Fruit fly (Drosophila melanogaster) whole organism, embryonic: Measurements from ENCODE around the gene CG12010.

Experiments used
- Awh ChIP-seq: fragments of 200-800 bp; sonication (Bioruptor generic); IDR thresholded peaks from 2 replicates; pipeline ENCODE4, ENCODE4 v1.3.6; 2022; ENCODE audit warnings: missing biosample characterization, missing genetic modification characterization
- Bteb2 ChIP-seq: fragments of 200-800 bp; sonication (Bioruptor generic); optimal IDR thresholded peaks from 2 replicates; lab custom pipeline; 2016; ENCODE audit warnings: missing biosample characterization, missing genetic modification characterization
- CG10366 ChIP-seq: fragments of 200-800 bp; sonication (Bioruptor generic); IDR thresholded peaks from 2 replicates; pipeline ENCODE4 v1.3.6; 2022; ENCODE audit warnings: missing biosample characterization, missing genetic modification characterization
- CG11560 ChIP-seq: fragments of 200-800 bp; sonication (Bioruptor generic); IDR thresholded peaks from 3 replicates; pipeline ENCODE4 v1.3.6; 2022; ENCODE audit warnings: missing biosample characterization, missing genetic modification characterization
- CG12769 ChIP-seq: fragments of 200-800 bp; sonication (Bioruptor generic); optimal IDR thresholded peaks from 2 replicates; lab custom pipeline; 2019; ENCODE audit warnings: missing biosample characterization, mild to moderate bottlenecking, missing genetic modification characterization, moderate library complexity
- CG13775 ChIP-seq: fragments of 200-800 bp; sonication (Bioruptor generic); optimal IDR thresholded peaks from 3 replicates; lab custom pipeline; 2017; ENCODE audit warnings: missing biosample characterization, mild to moderate bottlenecking, missing genetic modification characterization
- CG15601 ChIP-seq: fragments of 200-800 bp; sonication (Bioruptor generic); optimal IDR thresholded peaks from 3 replicates; lab custom pipeline; 2019; ENCODE audit warnings: missing biosample characterization, mild to moderate bottlenecking, missing genetic modification characterization, moderate library complexity
- CG16815 ChIP-seq: fragments of 200-800 bp; sonication (Bioruptor generic); optimal IDR thresholded peaks from 3 replicates; lab custom pipeline; 2017; ENCODE audit warnings: missing biosample characterization, mild to moderate bottlenecking, missing genetic modification characterization
- CG2678 ChIP-seq: fragments of 200-800 bp; sonication (Bioruptor generic); optimal IDR thresholded peaks from 3 replicates; lab custom pipeline; 2019; ENCODE audit warnings: missing biosample characterization, mild to moderate bottlenecking, missing genetic modification characterization, moderate library complexity
- CG30403 ChIP-seq: fragments of 200-800 bp; sonication (Bioruptor generic); optimal IDR thresholded peaks from 3 replicates; lab custom pipeline; 2016; ENCODE audit warnings: missing biosample characterization, missing genetic modification characterization
- CG3065 ChIP-seq: fragments of 200-800 bp; sonication (Bioruptor generic); optimal IDR thresholded peaks from 2 replicates; lab custom pipeline; 2016; ENCODE audit warnings: missing biosample characterization, missing genetic modification characterization
- CG3163 ChIP-seq: fragments of 200-800 bp; sonication (Bioruptor generic); optimal IDR thresholded peaks from 3 replicates; lab custom pipeline; 2016; ENCODE audit warnings: missing biosample characterization, missing genetic modification characterization
- CG32532 ChIP-seq: fragments of 200-800 bp; sonication (Bioruptor generic); IDR thresholded peaks from 2 replicates; pipeline ENCODE4 v1.3.6; 2022; ENCODE audit warnings: missing biosample characterization, missing genetic modification characterization
- CG3407 ChIP-seq: fragments of 200-800 bp; sonication (Bioruptor generic); optimal IDR thresholded peaks from 2 replicates; lab custom pipeline; 2018; ENCODE audit warnings: missing biosample characterization, mild to moderate bottlenecking, missing genetic modification characterization
- CG8924 ChIP-seq: fragments of 200-800 bp; optimal IDR thresholded peaks from 3 replicates; lab custom pipeline; 2019; ENCODE audit warnings: missing biosample characterization, mild to moderate bottlenecking, missing genetic modification characterization, moderate library complexity
- CG9817 ChIP-seq: fragments of 200-800 bp; sonication (Bioruptor generic); optimal IDR thresholded peaks from 2 replicates; lab custom pipeline; 2018; ENCODE audit warnings: missing biosample characterization, mild to moderate bottlenecking, missing genetic modification characterization, moderate library complexity
- Camta ChIP-seq: fragments of 200-800 bp; sonication (Bioruptor generic); optimal IDR thresholded peaks from 2 replicates; lab custom pipeline; 2016; ENCODE audit warnings: missing biosample characterization, missing genetic modification characterization
- D19B ChIP-seq: fragments of 200-800 bp; sonication (Bioruptor generic); optimal IDR thresholded peaks from 2 replicates; lab custom pipeline; 2017; ENCODE audit warnings: missing biosample characterization, mild to moderate bottlenecking, missing genetic modification characterization
- Drgx ChIP-seq: fragments of 200-800 bp; sonication (Bioruptor generic); IDR thresholded peaks from 2 replicates; pipeline ENCODE4 v1.3.6; 2022; ENCODE audit warnings: missing biosample characterization, missing genetic modification characterization
- Hmx ChIP-seq: fragments of 200-800 bp; sonication (Bioruptor generic); optimal IDR thresholded peaks from 2 replicates; lab custom pipeline; 2016; ENCODE audit warnings: missing biosample characterization, missing genetic modification characterization
- Mad ChIP-seq: fragments of 200-800 bp; sonication (Bioruptor generic); optimal IDR thresholded peaks from 2 replicates; lab custom pipeline; 2016; ENCODE audit warnings: missing biosample characterization, missing genetic modification characterization
- Med ChIP-seq: fragments of 200-800 bp; sonication (Bioruptor generic); peaks from one replicate; lab custom pipeline; 2016; ENCODE audit warnings: missing biosample characterization, missing genetic modification characterization, mild to moderate bottlenecking, inconsistent platforms, moderate library complexity
- NK7.1 ChIP-seq: fragments of 200-800 bp; sonication (Bioruptor generic); optimal IDR thresholded peaks from 3 replicates; lab custom pipeline; 2016; ENCODE audit warnings: missing biosample characterization, missing genetic modification characterization
- Nf-YB ChIP-seq: fragments of 200-800 bp; sonication (Bioruptor generic); optimal IDR thresholded peaks from 3 replicates; lab custom pipeline; 2019; ENCODE audit warnings: missing biosample characterization, mild to moderate bottlenecking, missing genetic modification characterization, moderate library complexity
- Oaz ChIP-seq: fragments of 200-800 bp; sonication (Bioruptor generic); IDR thresholded peaks from 2 replicates; pipeline ENCODE4 v1.3.6; 2022; ENCODE audit warnings: missing biosample characterization, missing genetic modification characterization
- Side ChIP-seq: fragments of 200-800 bp; sonication (Bioruptor generic); optimal IDR thresholded peaks from 2 replicates; lab custom pipeline; 2016; ENCODE audit warnings: missing biosample characterization, missing genetic modification characterization
- Sox100B ChIP-seq: fragments of 200-800 bp; sonication (Bioruptor generic); optimal IDR thresholded peaks from 3 replicates; lab custom pipeline; 2018; ENCODE audit warnings: missing biosample characterization, mild to moderate bottlenecking, missing genetic modification characterization
- YL-1 ChIP-seq: fragments of 200-800 bp; sonication (Bioruptor generic); optimal IDR thresholded peaks from 3 replicates; lab custom pipeline; 2017; ENCODE audit warnings: missing biosample characterization, mild to moderate bottlenecking, missing genetic modification characterization
- bbx ChIP-seq: fragments of 200-800 bp; sonication (Bioruptor generic); IDR thresholded peaks from 2 replicates; pipeline ENCODE4 v1.3.6; 2022; ENCODE audit warnings: missing biosample characterization, missing genetic modification characterization; ENCODE audit not compliant: partially characterized antibody
- bowl ChIP-seq: fragments of 200-800 bp; sonication (Bioruptor generic); IDR thresholded peaks from 2 replicates; pipeline ENCODE4 v1.3.6; 2022; ENCODE audit warnings: missing biosample characterization, missing genetic modification characterization
- cad ChIP-seq: fragments of >200 bp; optimal IDR thresholded peaks from 2 replicates; lab custom pipeline; 2017; ENCODE audit warnings: missing biosample characterization, missing genetic modification characterization
- cas ChIP-seq: fragments of 200-800 bp; sonication (Bioruptor generic); IDR thresholded peaks from 2 replicates; pipeline ENCODE4 v1.3.6; 2022; ENCODE audit warnings: missing biosample characterization, missing genetic modification characterization
- cg ChIP-seq: fragments of 200-800 bp; sonication (Bioruptor generic); optimal IDR thresholded peaks from 3 replicates; lab custom pipeline; 2019; ENCODE audit warnings: missing biosample characterization, mild to moderate bottlenecking, missing genetic modification characterization, moderate library complexity
- en ChIP-seq: fragments of 200-800 bp; sonication (Bioruptor generic); optimal IDR thresholded peaks from 2 replicates; lab custom pipeline; 2016; ENCODE audit warnings: missing biosample characterization, missing genetic modification characterization
- eyg ChIP-seq: fragments of 200-800 bp; sonication (Bioruptor generic); optimal IDR thresholded peaks from 3 replicates; lab custom pipeline; 2016; ENCODE audit warnings: missing biosample characterization, missing genetic modification characterization
- fd96Cb ChIP-seq: fragments of 200-800 bp; sonication (Bioruptor generic); optimal IDR thresholded peaks from 2 replicates; lab custom pipeline; 2018; ENCODE audit warnings: missing biosample characterization, mild to moderate bottlenecking, missing genetic modification characterization, moderate library complexity
- ftz-f1 ChIP-seq: fragments of 200-800 bp; sonication (Bioruptor generic); optimal IDR thresholded peaks from 2 replicates; lab custom pipeline; 2016; ENCODE audit warnings: missing biosample characterization, missing genetic modification characterization
- gsb-n ChIP-seq: fragments of 200-800 bp; sonication (Bioruptor generic); optimal IDR thresholded peaks from 3 replicates; lab custom pipeline; 2018; ENCODE audit warnings: missing biosample characterization, mild to moderate bottlenecking, missing genetic modification characterization
- ham ChIP-seq: fragments of 200-800 bp; sonication (Bioruptor generic); IDR thresholded peaks from 2 replicates; pipeline ENCODE4 v1.3.6; 2022; ENCODE audit warnings: missing biosample characterization, missing genetic modification characterization
- hb ChIP-seq: fragments of 200-800 bp; sonication (Bioruptor generic); IDR thresholded peaks from 3 replicates; pipeline ENCODE4 v1.3.6; 2022; ENCODE audit warnings: missing biosample characterization, missing genetic modification characterization; ENCODE audit not compliant: partially characterized antibody
- inv ChIP-seq: fragments of 200-800 bp; sonication (Bioruptor generic); IDR thresholded peaks from 2 replicates; pipeline ENCODE4 v1.3.6; 2022; ENCODE audit warnings: missing biosample characterization, missing genetic modification characterization; ENCODE audit not compliant: partially characterized antibody
- lbe ChIP-seq: fragments of 200-800 bp; sonication (Bioruptor generic); optimal IDR thresholded peaks from 2 replicates; lab custom pipeline; 2016; ENCODE audit warnings: missing biosample characterization, mild to moderate bottlenecking, missing genetic modification characterization
- pita ChIP-seq: fragments of 200-800 bp; sonication (Bioruptor generic); optimal IDR thresholded peaks from 2 replicates; lab custom pipeline; 2017; ENCODE audit warnings: missing biosample characterization, mild to moderate bottlenecking, missing genetic modification characterization
- sens ChIP-seq: fragments of 200-800 bp; sonication (Bioruptor generic); peaks from one replicate; lab custom pipeline; 2016; ENCODE audit warnings: missing biosample characterization, missing genetic modification characterization
- seq ChIP-seq: fragments of 200-800 bp; sonication (Bioruptor generic); IDR thresholded peaks from 2 replicates; pipeline ENCODE4 v1.3.6; 2022; ENCODE audit warnings: missing biosample characterization, missing genetic modification characterization
- sna ChIP-seq: fragments of 200-800 bp; sonication (Bioruptor generic); IDR thresholded peaks from 2 replicates; pipeline ENCODE4 v1.3.6; 2022; ENCODE audit warnings: missing biosample characterization, missing genetic modification characterization; ENCODE audit not compliant: partially characterized antibody
- so ChIP-seq: fragments of 200-800 bp; sonication (Bioruptor generic); IDR thresholded peaks from 3 replicates; pipeline ENCODE4 v1.3.6; 2022; ENCODE audit warnings: missing biosample characterization, missing genetic modification characterization
- sug ChIP-seq: fragments of 200-800 bp; optimal IDR thresholded peaks from 2 replicates; lab custom pipeline; 2019; ENCODE audit warnings: missing biosample characterization, mild to moderate bottlenecking, missing genetic modification characterization, moderate library complexity
- tin ChIP-seq: fragments of 200-800 bp; sonication (Bioruptor generic); optimal IDR thresholded peaks from 3 replicates; lab custom pipeline; 2016; ENCODE audit warnings: missing biosample characterization, missing genetic modification characterization
- twi ChIP-seq: fragments of 200-800 bp; optimal IDR thresholded peaks from 2 replicates; lab custom pipeline; 2019; ENCODE audit warnings: missing biosample characterization, mild to moderate bottlenecking, missing genetic modification characterization, moderate library complexity
- zf30C ChIP-seq: fragments of 200-800 bp; sonication (Bioruptor generic); optimal IDR thresholded peaks from 3 replicates; lab custom pipeline; 2018; ENCODE audit warnings: missing biosample characterization, mild to moderate bottlenecking, missing genetic modification characterization
- zfh1 ChIP-seq: fragments of 200-800 bp; sonication (Bioruptor generic); IDR thresholded peaks from 3 replicates; pipeline ENCODE4 v1.3.6; 2022; ENCODE audit warnings: missing biosample characterization, missing genetic modification characterization

The CG12010 gene

dm6 chr3L:3382489-3382879 lies 8.4 kb downstream of the CG12010 start (continued):
- peak; percentile 81 for TF ChIP-seq gsb-n (tag; lab: Kevin White, UChicago)
- peak; percentile 59; the same call in 1 of the 2 replicates for TF ChIP-seq cas
- peak; percentile 70; the same call in 1 of the 2 replicates for TF ChIP-seq Awh (GFP tag; lab: Robert Waterston, UW)
- TF ChIP-seq cad (GFP tag; lab: Kevin White, UChicago) = no peak
- TF ChIP-seq sug (tag; lab: Kevin White, UChicago) = peak; percentile 90
- TF ChIP-seq zf30C (GFP tag; lab: Kevin White, UChicago) = peak; percentile 79
- TF ChIP-seq hb (GFP tag; lab: Robert Waterston, UW) = no peak
- peak; percentile 39; the same call in 1 of the 3 replicates for TF ChIP-seq CG11560 (tag; lab: Robert Waterston, UW)
- TF ChIP-seq sens (GFP tag; lab: Kevin White, UChicago) = peak; percentile 97
- TF ChIP-seq D19B = peak; percentile 50
- TF ChIP-seq Camta = peak; percentile 81
- no peak for TF ChIP-seq pita (GFP tag; lab: Kevin White, UChicago)
- TF ChIP-seq bowl (GFP tag; lab: Robert Waterston, UW) = 0 out of 2 replicates have a peak, but pooled peaks have one; percentile 46
- TF ChIP-seq ftz-f1 (GFP tag; lab: Kevin White, UChicago) = no peak
- no peak for TF ChIP-seq lbe
- TF ChIP-seq so (GFP tag; lab: Robert Waterston, UW) = peak; percentile 86
- peak; percentile 70 for TF ChIP-seq CG3407
- peak; percentile 79 for TF ChIP-seq CG15601 (tag; lab: Kevin White, UChicago)
- TF ChIP-seq ham (GFP tag; lab: Robert Waterston, UW) = no peak
- TF ChIP-seq CG10366 (GFP tag; lab: Robert Waterston, UW) = peak; percentile 83
- TF ChIP-seq CG13775 (GFP tag; lab: Kevin White, UChicago) = peak; percentile 77
- peak; percentile 78 for TF ChIP-seq Bteb2 (GFP tag; lab: Kevin White, UChicago)
- TF ChIP-seq CG32532 (GFP tag; lab: Robert Waterston, UW) = peak; percentile 93
- TF ChIP-seq CG8924 (tag; lab: Kevin White, UChicago) = peak; percentile 89
- no peak for TF ChIP-seq sna (GFP tag; lab: Robert Waterston, UW)
- peak; percentile 84 for TF ChIP-seq fd96Cb (tag; lab: Kevin White, UChicago)
- peak; percentile 77 for TF ChIP-seq Oaz
- TF ChIP-seq seq (GFP tag; lab: Robert Waterston, UW) = peak; percentile 76
- TF ChIP-seq CG3163 (GFP tag; lab: Kevin White, UChicago) = peak; percentile 17
- TF ChIP-seq zfh1 (GFP tag; lab: Robert Waterston, UW) = peak; percentile 91
- TF ChIP-seq cg = no peak
- TF ChIP-seq inv (GFP tag; lab: Robert Waterston, UW) = no peak
- peak; percentile 76 for TF ChIP-seq Mad (GFP tag; lab: Kevin White, UChicago)
- TF ChIP-seq CG12769 (tag; lab: Kevin White, UChicago) = peak; percentile 92
- TF ChIP-seq NK7.1 (GFP tag; lab: Kevin White, UChicago) = peak; percentile 60
- TF ChIP-seq CG9817 (tag; lab: Kevin White, UChicago) = peak; percentile 73
- TF ChIP-seq twi = peak; percentile 71
- no peak for TF ChIP-seq bbx (GFP tag; lab: Robert Waterston, UW)
- peak; percentile 97 for TF ChIP-seq Med (GFP tag; lab: Kevin White, UChicago)
- peak; percentile 69 for TF ChIP-seq CG3065 (GFP tag; lab: Kevin White, UChicago)
- peak; percentile 69 for TF ChIP-seq Nf-YB
- peak; percentile 33 for TF ChIP-seq YL-1 (GFP tag; lab: Kevin White, UChicago)
- TF ChIP-seq CG16815 (GFP tag; lab: Kevin White, UChicago) = peak; percentile 78
- peak; percentile 84 for TF ChIP-seq CG30403 (GFP tag; lab: Kevin White, UChicago)
- peak; percentile 84 for TF ChIP-seq Side (GFP tag; lab: Kevin White, UChicago)
- TF ChIP-seq Hmx (GFP tag; lab: Kevin White, UChicago) = peak; percentile 56
- peak; percentile 75 for TF ChIP-seq Drgx (GFP tag; lab: Robert Waterston, UW)
- TF ChIP-seq en = peak; percentile 73
- TF ChIP-seq CG2678 = peak; percentile 91
- peak; percentile 65 for TF ChIP-seq eyg
- peak; percentile 82 for TF ChIP-seq tin (GFP tag; lab: Kevin White, UChicago)
- peak; percentile 74 for TF ChIP-seq Sox100B (GFP tag; lab: Kevin White, UChicago)
